Fruit fly (Drosophila melanogaster): Measurements from ENCODE around the gene cac.

The cac gene

dm6 chrX:11894198-11894597, 90.7 kb downstream of the cac start:
- TF ChIP-seq pad (GFP tag; optimal IDR thresholded peaks at IDR 0.05): peak; percentile 99
- TF ChIP-seq ovo (GFP tag; optimal IDR thresholded peaks at IDR 0.05): peak; percentile 79
- TF ChIP-seq CG7101 (tag; optimal IDR thresholded peaks at IDR 0.05): no peak

- no peak for TF ChIP-seq CG7045 (GFP tag; optimal IDR thresholded peaks at IDR 0.05)
- no peak for TF ChIP-seq CG5204 (GFP tag; optimal IDR thresholded peaks at IDR 0.05)
- TF ChIP-seq cnc (optimal IDR thresholded peaks at IDR 0.05): no peak
- no peak for TF ChIP-seq Hr96 (GFP tag; optimal IDR thresholded peaks at IDR 0.05)
- no peak for TF ChIP-seq CG7101 (tag; optimal IDR thresholded peaks at IDR 0.05)
- no peak for TF ChIP-seq cic (GFP tag; optimal IDR thresholded peaks at IDR 0.05)
- no peak for TF ChIP-seq Clk (GFP tag; optimal IDR thresholded peaks at IDR 0.05)
- TF ChIP-seq Crg-1 (GFP tag; optimal IDR thresholded peaks at IDR 0.05): no peak
- TF ChIP-seq bab1 (GFP tag; optimal IDR thresholded peaks at IDR 0.05): no peak
- TF ChIP-seq ovo (GFP tag; optimal IDR thresholded peaks at IDR 0.05): no peak
- TF ChIP-seq tj (GFP tag; optimal IDR thresholded peaks at IDR 0.05): no peak
- no peak for TF ChIP-seq CG1620 (GFP tag; optimal IDR thresholded peaks at IDR 0.05)
- no peak for TF ChIP-seq toe (GFP tag; optimal IDR thresholded peaks at IDR 0.05)
These were observed 91.2 kb downstream of the cac start, which contains the start of gene wisp for dm6 chrX:11893643-11894042. wisp (plus strand) TSS chrX:11893943.

dm6 chrX:11891682-11892179, 93.2 kb downstream of the cac start, which contains the start of gene sicily:
sicily (plus strand) TSS chrX:11891732.
- TF ChIP-seq CG7045 (GFP tag; optimal IDR thresholded peaks at IDR 0.05) (no peak), cnc (optimal IDR thresholded peaks at IDR 0.05) (no peak), bab1 (GFP tag; optimal IDR thresholded peaks at IDR 0.05) (peak; percentile 71)

- no peak for TF ChIP-seq CG33017 (tag; optimal IDR thresholded peaks at IDR 0.05)
- TF ChIP-seq Mnt (GFP tag; optimal IDR thresholded peaks at IDR 0.05): peak; percentile 21
- TF ChIP-seq Clk (GFP tag; optimal IDR thresholded peaks at IDR 0.05): no peak
- peak in 1 of 2 experiments; percentile 39 for TF ChIP-seq cnc (optimal IDR thresholded peaks at IDR 0.05)
- peak; percentile 5 for TF ChIP-seq Crg-1 (GFP tag; optimal IDR thresholded peaks at IDR 0.05)
- TF ChIP-seq CG14711 (tag; optimal IDR thresholded peaks at IDR 0.05): peak; percentile 39
- no peak for TF ChIP-seq CG1620 (GFP tag; optimal IDR thresholded peaks at IDR 0.05)
- no peak for TF ChIP-seq CG7045 (GFP tag; optimal IDR thresholded peaks at IDR 0.05)
- TF ChIP-seq kay (GFP tag; ENCODE audit: borderline replicate concordance): no peak
- TF ChIP-seq bab1 (GFP tag; optimal IDR thresholded peaks at IDR 0.05): peak; percentile 48
- no peak for TF ChIP-seq CG11617 (GFP tag; optimal IDR thresholded peaks at IDR 0.05)
- no peak for TF ChIP-seq pad (GFP tag; optimal IDR thresholded peaks at IDR 0.05)
- TF ChIP-seq ovo (GFP tag; optimal IDR thresholded peaks at IDR 0.05): no peak
- TF ChIP-seq CG7101 (tag; optimal IDR thresholded peaks at IDR 0.05): peak; percentile 40
- no peak for TF ChIP-seq cic (GFP tag; optimal IDR thresholded peaks at IDR 0.05)
- no peak for TF ChIP-seq CG5204 (GFP tag; optimal IDR thresholded peaks at IDR 0.05)
- no peak for TF ChIP-seq CG12768 (GFP tag; optimal IDR thresholded peaks at IDR 0.05)
- TF ChIP-seq tj (GFP tag; optimal IDR thresholded peaks at IDR 0.05): no peak
- TF ChIP-seq toe (GFP tag; optimal IDR thresholded peaks at IDR 0.05): no peak
- no peak for TF ChIP-seq Hr96 (GFP tag; optimal IDR thresholded peaks at IDR 0.05)
These were observed 96.7 kb downstream of the cac start, which contains the start of gene CG1840 for dm6 chrX:11888142-11888541. CG1840 (plus strand) TSS chrX:11888352.

dm6 chrX:11886976-11887375, 97.9 kb downstream of the cac start, which contains the start of the genes CG10353 and SelG:
CG10353 (minus strand) TSS chrX:11887162.
SelG (plus strand) TSS chrX:11887284.
- TF ChIP-seq CG11617 (GFP tag; optimal IDR thresholded peaks at IDR 0.05) (peak; percentile 41), ovo (GFP tag; optimal IDR thresholded peaks at IDR 0.05) (no peak), CG33017 (tag; optimal IDR thresholded peaks at IDR 0.05) (no peak), CG1620 (GFP tag; optimal IDR thresholded peaks at IDR 0.05) (peak; percentile 78), kay (GFP tag; ENCODE audit: borderline replicate concordance) (no peak), Mnt (GFP tag; optimal IDR thresholded peaks at IDR 0.05) (peak; percentile 75), toe (GFP tag; optimal IDR thresholded peaks at IDR 0.05) (peak; percentile 36), Clk (GFP tag; optimal IDR thresholded peaks at IDR 0.05) (no peak), tj (GFP tag; optimal IDR thresholded peaks at IDR 0.05) (peak; percentile 39), Crg-1 (GFP tag; optimal IDR thresholded peaks at IDR 0.05) (peak; percentile 61), pad (GFP tag; optimal IDR thresholded peaks at IDR 0.05) (peak; percentile 61), CG5204 (GFP tag; optimal IDR thresholded peaks at IDR 0.05) (no peak), bab1 (GFP tag; optimal IDR thresholded peaks at IDR 0.05) (peak; percentile 77), CG12768 (GFP tag; optimal IDR thresholded peaks at IDR 0.05) (peak; percentile 7), cnc (optimal IDR thresholded peaks at IDR 0.05) (peak; percentile 31 to 84), CG14711 (tag; optimal IDR thresholded peaks at IDR 0.05) (peak; percentile 55), CG7101 (tag; optimal IDR thresholded peaks at IDR 0.05) (peak; percentile 77)

- TF ChIP-seq Mnt (GFP tag; optimal IDR thresholded peaks at IDR 0.05) (no peak), CG33017 (tag; optimal IDR thresholded peaks at IDR 0.05) (no peak), CG7045 (GFP tag; optimal IDR thresholded peaks at IDR 0.05) (no peak), CG1620 (GFP tag; optimal IDR thresholded peaks at IDR 0.05) (no peak), CG14711 (tag; optimal IDR thresholded peaks at IDR 0.05) (no peak), CG12768 (GFP tag; optimal IDR thresholded peaks at IDR 0.05) (no peak), cic (GFP tag; optimal IDR thresholded peaks at IDR 0.05) (no peak), CG7101 (tag; optimal IDR thresholded peaks at IDR 0.05) (no peak), toe (GFP tag; optimal IDR thresholded peaks at IDR 0.05) (no peak), bab1 (GFP tag; optimal IDR thresholded peaks at IDR 0.05) (no peak), pad (GFP tag; optimal IDR thresholded peaks at IDR 0.05) (no peak), ovo (GFP tag; optimal IDR thresholded peaks at IDR 0.05) (no peak), Hr96 (GFP tag; optimal IDR thresholded peaks at IDR 0.05) (no peak), tj (GFP tag; optimal IDR thresholded peaks at IDR 0.05) (no peak), CG5204 (GFP tag; optimal IDR thresholded peaks at IDR 0.05) (no peak), CG11617 (GFP tag; optimal IDR thresholded peaks at IDR 0.05) (no peak), cnc (optimal IDR thresholded peaks at IDR 0.05) (no peak), Clk (GFP tag; optimal IDR thresholded peaks at IDR 0.05) (no peak)
These were observed 99.5 kb downstream of the cac start for dm6 chrX:11885356-11885755.
